Worm (Caenorhabditis elegans) whole organism, midembryonic: ENCODE results near the gene srd-34.
A peak's percentile ranks its signal among the peaks of the same experiment; 100 is the strongest.

Experiments used
- T22C8.4 ChIP-seq: fragments of 200-800 bp; sonication (Bioruptor generic); IDR thresholded peaks from 2 replicates; pipeline ENCODE4 v1.3.6; 2022; ENCODE audit warnings: missing genetic modification characterization, missing compliant biosample characterization
- cog-1 ChIP-seq: sonication (generic microtip); optimal IDR thresholded peaks from 2 replicates; lab custom pipeline; 2016; ENCODE audit warnings: missing genetic modification characterization, missing compliant biosample characterization
- flt-1 ChIP-seq: fragments of 200-800 bp; sonication (Bioruptor generic); IDR thresholded peaks from 2 replicates; pipeline ENCODE4 v1.3.6; 2022; ENCODE audit warnings: missing genetic modification characterization, missing compliant biosample characterization
- klf-2 ChIP-seq: fragments of 200-800 bp; sonication (Bioruptor generic); conservative IDR thresholded peaks from 2 replicates; pipeline ENCODE4 v1.3.6; 2022; ENCODE audit warnings: missing genetic modification reagents, missing genetic modification characterization, missing compliant biosample characterization
- med-1 ChIP-seq: sonication (generic microtip); optimal IDR thresholded peaks from 2 replicates; lab custom pipeline; 2017; ENCODE audit warnings: missing genetic modification characterization, mild to moderate bottlenecking, missing compliant biosample characterization, antibody characterized with exemption, missing genetic modification reagents; ENCODE audit not compliant: insufficient read depth
- ref-1 ChIP-seq: fragments of 200-800 bp; sonication (Bioruptor generic); conservative IDR thresholded peaks from 2 replicates; pipeline ENCODE4 v1.3.6; 2022; ENCODE audit warnings: missing genetic modification reagents, missing genetic modification characterization, missing compliant biosample characterization
- tab-1 ChIP-seq: fragments of 200-800 bp; sonication (Bioruptor generic); IDR thresholded peaks from 2 replicates; pipeline ENCODE4 v1.3.6; 2022; ENCODE audit warnings: missing genetic modification characterization, missing compliant biosample characterization
- ztf-23 ChIP-seq: fragments of 200-800 bp; sonication (Bioruptor generic); IDR thresholded peaks from 2 replicates; pipeline ENCODE4 v1.3.6; 2022; ENCODE audit warnings: missing genetic modification reagents, missing genetic modification characterization, missing compliant biosample characterization
- ztf-29 ChIP-seq: fragments of 200-800 bp; sonication (Bioruptor generic); IDR thresholded peaks from 2 replicates; pipeline ENCODE4 v1.3.6; 2022; ENCODE audit warnings: missing genetic modification reagents, missing genetic modification characterization, missing compliant biosample characterization

srd-34 gene

ce11 chrV:10548981-10549380, at the start of gene srd-34:
Gene srd-34 (minus strand): TSS chrV:10549081.
- TF ChIP-seq cog-1 (tag; lab: Kevin White, UChicago), result no peak
- TF ChIP-seq klf-2 (GFP tag; lab: Robert Waterston, UW), result no peak
- no peak for TF ChIP-seq flt-1
- TF ChIP-seq ztf-29 (GFP tag; lab: Robert Waterston, UW), result no peak
- TF ChIP-seq ref-1 (GFP tag; lab: Robert Waterston, UW), result no peak
- no peak for TF ChIP-seq ztf-23
- TF ChIP-seq med-1 (GFP tag; lab: Kevin White, UChicago), result no peak
- TF ChIP-seq tab-1 (GFP tag; lab: Robert Waterston, UW), result no peak
- TF ChIP-seq T22C8.4 (GFP tag; lab: Robert Waterston, UW), result no peak

DNA sequence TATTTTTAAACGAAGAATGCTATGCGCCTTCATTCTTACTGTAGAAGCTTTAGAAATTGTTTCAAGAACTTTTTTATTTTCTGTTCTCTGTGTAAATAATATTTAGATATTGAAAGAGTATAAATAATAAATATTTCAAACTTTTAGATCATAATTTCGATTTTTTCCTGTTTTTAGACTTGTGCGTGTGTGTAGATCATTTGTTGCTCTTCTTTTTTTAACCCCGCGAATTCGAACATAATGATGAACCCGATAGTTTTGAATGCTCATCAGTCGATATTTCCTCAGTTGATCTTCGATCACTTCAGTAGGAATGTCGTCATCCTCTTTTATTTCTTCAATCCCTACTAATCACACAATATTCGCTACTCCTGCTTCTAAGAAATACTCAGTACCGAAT, 48.4 kb upstream of the srd-34 start, which contains the start of gene T21C9.13:
Gene T21C9.13, plus strand, starts transcription at position 33 of the 400 bp plus-strand sequence.
- no peak for TF ChIP-seq ztf-29 (GFP tag; lab: Robert Waterston, UW)
- TF ChIP-seq flt-1, result no peak
- no peak for TF ChIP-seq tab-1 (GFP tag; lab: Robert Waterston, UW)
- TF ChIP-seq cog-1 (tag; lab: Kevin White, UChicago), result no peak
- no peak for TF ChIP-seq T22C8.4 (GFP tag; lab: Robert Waterston, UW)
- TF ChIP-seq ref-1 (GFP tag; lab: Robert Waterston, UW), result no peak
- TF ChIP-seq med-1 (GFP tag; lab: Kevin White, UChicago), result no peak
- TF ChIP-seq ztf-23, result no peak
- no peak for TF ChIP-seq klf-2 (GFP tag; lab: Robert Waterston, UW)

ce11 chrV:10594810-10595209, 45.9 kb upstream of the srd-34 start, which contains the start of gene T21C9.11:
Gene T21C9.11 (minus strand): TSS chrV:10594910.
- TF ChIP-seq flt-1 (no peak), cog-1 (tag; lab: Kevin White, UChicago) (no peak), ztf-23 (no peak), ref-1 (GFP tag; lab: Robert Waterston, UW) (no peak), ztf-29 (GFP tag; lab: Robert Waterston, UW) (no peak), T22C8.4 (GFP tag; lab: Robert Waterston, UW) (no peak), klf-2 (GFP tag; lab: Robert Waterston, UW) (no peak), tab-1 (GFP tag; lab: Robert Waterston, UW) (no peak)

DNA sequence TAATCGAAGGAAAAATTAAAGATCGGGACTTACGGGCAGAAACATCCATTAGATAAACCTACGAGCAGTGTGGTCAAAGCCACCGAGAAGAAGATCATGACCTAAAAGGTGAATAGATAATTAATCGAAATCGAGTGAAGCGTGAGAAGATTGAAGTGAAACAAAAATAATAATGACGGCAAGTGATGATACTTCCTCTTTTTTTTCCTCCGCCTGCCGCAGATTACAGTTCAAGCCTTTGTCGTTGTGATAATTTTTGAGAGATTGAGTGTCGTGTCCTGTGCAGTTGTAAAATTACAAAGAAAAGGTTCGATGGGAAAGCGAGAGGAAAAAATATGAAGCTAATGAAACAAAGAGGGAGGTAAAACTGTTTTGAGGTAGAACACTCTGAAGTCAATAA, 43.6 kb upstream of the srd-34 start, which contains the start of gene T21C9.9:
Gene T21C9.9, minus strand, starts transcription at position 101 of the 400 bp plus-strand sequence.
- TF ChIP-seq flt-1 (no peak), ztf-29 (GFP tag; lab: Robert Waterston, UW) (no peak), T22C8.4 (GFP tag; lab: Robert Waterston, UW) (no peak), ztf-23 (no peak), cog-1 (tag; lab: Kevin White, UChicago) (no peak), med-1 (GFP tag; lab: Kevin White, UChicago) (no peak)

DNA sequence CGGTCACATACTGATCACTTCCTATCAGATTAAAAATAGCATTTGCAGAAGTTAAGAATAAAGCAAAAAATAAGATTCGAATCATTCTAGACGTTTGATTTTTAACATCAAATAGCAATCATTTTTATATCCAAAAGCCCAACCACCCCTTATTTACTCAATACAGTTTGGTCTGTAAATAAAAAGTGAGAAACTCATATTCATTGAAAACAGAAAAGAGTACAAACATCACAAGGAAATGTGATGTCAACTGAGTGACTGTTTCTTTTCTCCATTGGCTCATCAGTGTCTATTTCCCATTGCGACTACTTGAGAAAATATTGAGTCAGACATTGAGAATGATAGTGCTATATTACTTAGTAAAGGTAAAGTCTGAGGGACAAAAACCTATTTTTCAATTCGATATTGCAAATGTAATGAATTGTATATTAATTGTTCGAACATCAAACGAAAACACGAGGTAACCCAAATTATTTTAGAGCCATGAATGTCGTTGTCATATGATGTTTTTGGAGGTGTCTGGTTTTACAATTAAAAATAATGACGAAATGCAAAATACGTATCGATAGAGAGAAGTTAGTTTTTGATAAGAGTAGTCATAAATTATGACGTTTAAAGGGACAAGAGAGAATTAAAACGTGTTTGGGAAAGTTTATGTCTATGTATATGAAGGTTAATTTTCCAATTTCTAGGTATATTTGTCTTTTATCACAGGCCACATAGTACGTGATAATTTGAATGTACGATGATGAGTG, 41.1 kb upstream of the srd-34 start, which contains the start of gene ttr-23:
Gene ttr-23, minus strand, starts transcription at position 87 of the 755 bp plus-strand sequence.
- TF ChIP-seq cog-1 (tag; lab: Kevin White, UChicago) (no peak), tab-1 (GFP tag; lab: Robert Waterston, UW) (no peak), ztf-29 (GFP tag; lab: Robert Waterston, UW) (no peak), ref-1 (GFP tag; lab: Robert Waterston, UW) (no peak), klf-2 (GFP tag; lab: Robert Waterston, UW) (no peak), flt-1 (no peak), med-1 (GFP tag; lab: Kevin White, UChicago) (no peak), ztf-23 (no peak), T22C8.4 (GFP tag; lab: Robert Waterston, UW) (no peak)

DNA sequence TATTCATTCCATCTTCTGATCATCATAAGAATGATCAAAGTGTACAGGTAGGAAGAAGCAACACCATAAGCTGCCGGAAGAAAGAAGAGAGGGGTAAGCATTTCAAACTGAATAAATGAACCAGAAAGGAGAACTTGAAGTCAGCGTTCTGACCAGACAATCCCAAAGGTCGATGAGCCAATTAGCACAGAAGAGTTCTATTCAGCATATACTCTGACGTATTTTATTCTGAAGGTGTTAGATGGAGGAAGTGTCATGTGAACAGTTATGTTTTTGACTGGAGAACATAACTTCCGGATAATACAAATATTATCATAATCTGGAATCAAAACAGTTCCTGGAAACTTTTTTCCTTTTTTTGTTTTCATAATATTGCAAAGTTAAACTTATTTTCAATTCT, 39.8 kb upstream of the srd-34 start, which contains the start of gene srg-32:
Gene srg-32, minus strand, starts transcription at position 101 of the 400 bp plus-strand sequence.
- no peak for TF ChIP-seq tab-1 (GFP tag; lab: Robert Waterston, UW)
- no peak for TF ChIP-seq ztf-23
- no peak for TF ChIP-seq ref-1 (GFP tag; lab: Robert Waterston, UW)
- no peak for TF ChIP-seq T22C8.4 (GFP tag; lab: Robert Waterston, UW)
- no peak for TF ChIP-seq med-1 (GFP tag; lab: Kevin White, UChicago)
- TF ChIP-seq ztf-29 (GFP tag; lab: Robert Waterston, UW), result no peak
- no peak for TF ChIP-seq klf-2 (GFP tag; lab: Robert Waterston, UW)
- no peak for TF ChIP-seq flt-1
- no peak for TF ChIP-seq cog-1 (tag; lab: Kevin White, UChicago)

DNA sequence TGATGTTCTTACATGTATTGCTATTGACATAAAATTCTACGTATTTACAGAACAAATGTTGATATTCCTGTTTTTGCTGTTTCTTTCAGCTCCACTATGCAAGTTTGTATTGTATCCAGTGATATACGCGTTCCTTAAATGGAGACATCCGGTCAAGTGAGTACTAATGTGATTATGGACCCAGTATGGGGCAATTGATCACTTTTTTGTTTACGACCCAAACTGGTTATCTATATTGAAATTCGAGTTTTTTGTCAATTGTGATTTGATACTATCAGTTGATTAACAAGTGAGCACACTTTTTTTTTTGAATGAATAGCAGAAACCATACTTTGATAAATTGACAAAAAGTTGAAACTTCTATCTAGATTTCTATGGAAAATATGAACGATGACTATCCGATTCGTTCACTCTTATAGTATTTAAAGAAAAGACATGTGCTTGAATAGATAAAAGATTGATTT, 33.0 kb upstream of the srd-34 start, which contains the start of gene T21C9.6:
Gene T21C9.6, plus strand, starts transcription at position 51 of the 464 bp plus-strand sequence.
- no peak for TF ChIP-seq ztf-29 (GFP tag; lab: Robert Waterston, UW)
- no peak for TF ChIP-seq med-1 (GFP tag; lab: Kevin White, UChicago)
- TF ChIP-seq tab-1 (GFP tag; lab: Robert Waterston, UW), result no peak
- no peak for TF ChIP-seq cog-1 (tag; lab: Kevin White, UChicago)
- no peak for TF ChIP-seq T22C8.4 (GFP tag; lab: Robert Waterston, UW)
- TF ChIP-seq klf-2 (GFP tag; lab: Robert Waterston, UW), result no peak
- TF ChIP-seq ref-1 (GFP tag; lab: Robert Waterston, UW), result no peak
- TF ChIP-seq ztf-23, result no peak

ce11 chrV:10580638-10581037, 31.8 kb upstream of the srd-34 start:
- TF ChIP-seq cog-1 (tag; lab: Kevin White, UChicago) (no peak), tab-1 (GFP tag; lab: Robert Waterston, UW) (no peak), ztf-29 (GFP tag; lab: Robert Waterston, UW) (no peak)

ce11 chrV:10578938-10579337, 30.1 kb upstream of the srd-34 start, which contains the start of the genes erh-1 and lpd-9:
Gene erh-1 (minus strand): TSS chrV:10579141.
Gene lpd-9 (plus strand): TSS chrV:10579305.
- TF ChIP-seq ztf-23 (0 out of 2 replicates have a peak, but pooled peaks have one; percentile 45), cog-1 (tag; lab: Kevin White, UChicago) (no peak), klf-2 (GFP tag; lab: Robert Waterston, UW) (no peak), med-1 (GFP tag; lab: Kevin White, UChicago) (peak; percentile 33), T22C8.4 (GFP tag; lab: Robert Waterston, UW) (no peak), ztf-29 (GFP tag; lab: Robert Waterston, UW) (no peak), flt-1 (no peak), ref-1 (GFP tag; lab: Robert Waterston, UW) (no peak), tab-1 (GFP tag; lab: Robert Waterston, UW) (no peak)
